Worm (Caenorhabditis elegans): ENCODE results near the gene spp-11.

Gene spp-11

DNA sequence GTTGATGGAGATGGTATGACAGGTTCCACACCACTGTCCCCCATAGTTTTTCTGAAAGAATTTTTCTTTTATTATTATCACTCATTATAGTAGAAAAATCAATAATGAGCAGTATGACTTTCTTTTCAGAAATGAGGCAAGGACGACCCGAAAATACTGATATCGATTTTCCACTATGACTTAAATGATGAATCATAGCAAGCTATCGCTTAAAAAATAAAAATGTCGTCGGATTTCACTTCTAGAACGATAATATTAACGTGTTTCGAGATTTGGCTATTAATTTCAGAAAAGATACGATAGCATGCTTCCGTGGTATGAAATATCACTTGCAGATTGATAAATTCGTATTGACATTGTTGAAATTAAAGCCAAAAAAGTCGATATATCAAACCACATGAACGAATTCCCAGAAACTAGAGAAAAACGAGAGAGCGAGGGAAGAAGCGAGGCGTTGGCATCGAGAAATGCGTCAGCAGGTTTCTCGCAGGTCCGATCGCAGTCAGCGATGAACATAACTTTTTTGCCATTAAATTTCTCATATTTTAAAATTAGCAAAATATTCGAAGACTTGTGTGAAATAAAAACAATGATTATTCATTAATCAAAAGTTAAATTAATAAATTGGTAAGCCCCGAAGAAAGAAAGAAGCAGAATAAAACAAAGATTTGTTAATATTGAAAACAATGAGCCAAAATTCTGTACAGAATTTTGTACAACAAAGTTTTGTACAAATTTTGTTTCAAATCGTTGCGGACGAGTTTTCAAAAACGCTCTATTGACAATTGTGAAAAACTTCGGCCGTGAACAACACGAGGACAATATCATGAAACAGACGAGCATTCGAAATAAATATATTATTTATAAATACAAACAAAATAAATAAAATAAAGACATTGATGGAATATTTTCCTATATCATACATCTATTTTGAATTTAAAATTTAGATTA, 51.5 kb downstream of the spp-11 start, which contains the start of gene C32D5.11:
Gene C32D5.11 (minus strand): TSS at position 51 of the 951 bp plus-strand sequence.
- 0 out of 2 replicates have a peak, but pooled peaks have one; percentile 13 for TF ChIP-seq unc-3 (GFP tag; conservative IDR thresholded peaks at IDR 0.05)
- no peak for TF ChIP-seq unc-3 (tag; optimal IDR thresholded peaks at IDR 0.05)
- TF ChIP-seq sox-2 (GFP tag; IDR thresholded peaks at IDR 0.05) = no peak
- TF ChIP-seq C08G9.2 (tag; optimal IDR thresholded peaks at IDR 0.05) = no peak
- TF ChIP-seq odd-2 (tag; optimal IDR thresholded peaks at IDR 0.05) = no peak
- TF ChIP-seq K09A11.1 (tag; optimal IDR thresholded peaks at IDR 0.05; ENCODE audit: insufficient read depth) = no peak
- no peak for TF ChIP-seq ceh-2 (tag; optimal IDR thresholded peaks at IDR 0.05)
- TF ChIP-seq hlh-30 (tag; optimal IDR thresholded peaks at IDR 0.05; ENCODE audit: insufficient read depth) = peak; percentile 38
- TF ChIP-seq ceh-31 (tag; optimal IDR thresholded peaks at IDR 0.05) = peak; percentile 25
- TF ChIP-seq ceh-14 (tag; optimal IDR thresholded peaks at IDR 0.05) = peak; percentile 36
- TF ChIP-seq pqm-1 (tag; optimal IDR thresholded peaks at IDR 0.05) = no peak
- no peak for TF ChIP-seq mec-3 (tag; optimal IDR thresholded peaks at IDR 0.05; ENCODE audit: borderline replicate concordance)
- no peak for TF ChIP-seq eyg-1 (tag; optimal IDR thresholded peaks at IDR 0.05)
- TF ChIP-seq tbx-7 (tag; optimal IDR thresholded peaks at IDR 0.05) = no peak
- no peak for TF ChIP-seq F13H6.1 (tag; optimal IDR thresholded peaks at IDR 0.05)
- TF ChIP-seq ceh-48 (tag; optimal IDR thresholded peaks at IDR 0.05) = peak; percentile 23
- TF ChIP-seq che-1 (tag; optimal IDR thresholded peaks at IDR 0.05) = no peak
- no peak for TF ChIP-seq ceh-19 (GFP tag; optimal IDR thresholded peaks at IDR 0.05)
- no peak for TF ChIP-seq ceh-24 (tag; optimal IDR thresholded peaks at IDR 0.05)
- no peak for TF ChIP-seq hlh-8 (tag; optimal IDR thresholded peaks at IDR 0.05)
- TF ChIP-seq pros-1 (tag; optimal IDR thresholded peaks at IDR 0.05) = no peak
- no peak for TF ChIP-seq ceh-45 (GFP tag; IDR thresholded peaks at IDR 0.05)
- no peak for TF ChIP-seq fkh-6 (tag; optimal IDR thresholded peaks at IDR 0.05)
- TF ChIP-seq K02D7.2 (tag; optimal IDR thresholded peaks at IDR 0.05) = no peak
- no peak for TF ChIP-seq dve-1 (tag; optimal IDR thresholded peaks at IDR 0.05)
- TF ChIP-seq ama-1 (optimal IDR thresholded peaks at IDR 0.05) = no peak
- no peak for TF ChIP-seq sox-4 (tag; optimal IDR thresholded peaks at IDR 0.05)
- no peak for TF ChIP-seq ceh-22 (tag; optimal IDR thresholded peaks at IDR 0.05)
- no peak for TF ChIP-seq zip-5 (tag; optimal IDR thresholded peaks at IDR 0.05)
- no peak for TF ChIP-seq dmd-4 (tag; optimal IDR thresholded peaks at IDR 0.05; ENCODE audit: borderline replicate concordance)
- TF ChIP-seq ceh-34 (tag; optimal IDR thresholded peaks at IDR 0.05) = peak; percentile 32
- TF ChIP-seq npax-4 (tag; optimal IDR thresholded peaks at IDR 0.05) = no peak
- no peak for TF ChIP-seq nhr-232 (tag; optimal IDR thresholded peaks at IDR 0.05)
- no peak for TF ChIP-seq pat-9 (tag; optimal IDR thresholded peaks at IDR 0.05)
- no peak for TF ChIP-seq ceh-30 (tag; optimal IDR thresholded peaks at IDR 0.05)
- TF ChIP-seq rnt-1 (tag; optimal IDR thresholded peaks at IDR 0.05) = no peak
- no peak for TF ChIP-seq ztf-16 (tag; optimal IDR thresholded peaks at IDR 0.05)
- peak; percentile 51 for TF ChIP-seq tbx-2 (tag; optimal IDR thresholded peaks at IDR 0.05)
- peak; percentile 20 for TF ChIP-seq elt-2 (tag; optimal IDR thresholded peaks at IDR 0.05)
- TF ChIP-seq nfya-1 (tag; optimal IDR thresholded peaks at IDR 0.05) = peak; percentile 47
- no peak for TF ChIP-seq lin-11 (tag; optimal IDR thresholded peaks at IDR 0.05)
- TF ChIP-seq ceh-6 (GFP tag; optimal IDR thresholded peaks at IDR 0.05) = no peak
- TF ChIP-seq pax-1 (tag; optimal IDR thresholded peaks at IDR 0.05) = peak; percentile 55
- TF ChIP-seq elt-4 (tag; optimal IDR thresholded peaks at IDR 0.05) = no peak
- TF ChIP-seq ttx-3 (tag; optimal IDR thresholded peaks at IDR 0.05) = no peak
- no peak for TF ChIP-seq pag-3 (tag; optimal IDR thresholded peaks at IDR 0.05; ENCODE audit: borderline replicate concordance)
- TF ChIP-seq sdc-2 (tag; optimal IDR thresholded peaks at IDR 0.05) = no peak
- no peak for TF ChIP-seq ceh-9 (tag; optimal IDR thresholded peaks at IDR 0.05)
- no peak for TF ChIP-seq T23F11.4 (GFP tag; optimal IDR thresholded peaks at IDR 0.05)
- peak; percentile 23 for TF ChIP-seq ref-2 (tag; optimal IDR thresholded peaks at IDR 0.05)
- TF ChIP-seq ceh-18 (tag; optimal IDR thresholded peaks at IDR 0.05) = peak; percentile 42

All from whole organism, late embryonic.